Fruit fly (Drosophila melanogaster): ENCODE data around the gene Ing3.
A peak's percentile ranks its signal among the peaks of the same experiment; 100 is the strongest.

Ing3 gene

DNA sequence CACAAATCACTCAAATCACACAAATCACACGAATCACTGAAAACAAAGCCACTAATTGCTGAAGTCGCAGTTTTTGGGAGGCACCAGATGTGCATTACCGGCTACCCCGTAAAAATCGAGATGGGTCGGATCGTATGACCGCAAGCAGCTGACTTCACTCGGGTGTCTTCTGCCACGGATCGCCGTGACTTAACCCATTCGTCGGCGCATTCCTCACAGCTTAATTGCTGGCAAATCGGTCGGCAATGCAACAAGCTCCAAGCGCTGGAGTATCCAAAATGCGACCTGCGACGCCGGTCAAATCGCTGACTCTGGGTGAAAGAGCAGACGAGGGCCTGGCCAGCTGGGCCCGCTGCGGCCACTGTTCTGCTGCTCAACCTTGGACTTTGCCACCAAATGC is 29.9 kb upstream of the Ing3 start:
- TF ChIP-seq vri (GFP tag; optimal IDR thresholded peaks at IDR 0.05) = no peak
- TF ChIP-seq CG9139 (GFP tag; optimal IDR thresholded peaks at IDR 0.05) = no peak
- no peak for TF ChIP-seq salr (GFP tag; optimal IDR thresholded peaks at IDR 0.05)
- TF ChIP-seq Sox102F (GFP tag; optimal IDR thresholded peaks at IDR 0.05) = no peak
- TF ChIP-seq CG32006 (GFP tag; optimal IDR thresholded peaks at IDR 0.05) = no peak
- TF ChIP-seq Ets96B (tag; optimal IDR thresholded peaks at IDR 0.05) = no peak
- no peak for TF ChIP-seq CG6276 (GFP tag; optimal IDR thresholded peaks at IDR 0.05)
- no peak for TF ChIP-seq Blimp-1 (GFP tag; optimal IDR thresholded peaks at IDR 0.05)
- TF ChIP-seq CG15336 (GFP tag; IDR thresholded peaks at IDR 0.05) = no peak
- TF ChIP-seq pdm3 (GFP tag; optimal IDR thresholded peaks at IDR 0.05) = no peak
- no peak for TF ChIP-seq esn (GFP tag; optimal IDR thresholded peaks at IDR 0.05)
- TF ChIP-seq topi (GFP tag; optimal IDR thresholded peaks at IDR 0.05) = no peak
- TF ChIP-seq CG31627 (GFP tag; optimal IDR thresholded peaks at IDR 0.05) = no peak
- no peak for TF ChIP-seq achi (GFP tag; optimal IDR thresholded peaks at IDR 0.05)
- TF ChIP-seq Lpt (GFP tag; optimal IDR thresholded peaks at IDR 0.05) = no peak
- TF ChIP-seq CG6163 (GFP tag; IDR thresholded peaks at IDR 0.05) = no peak

dm6 chrX:18681410-18681809 is 28.5 kb upstream of the Ing3 start:
- TF ChIP-seq vri (GFP tag; optimal IDR thresholded peaks at IDR 0.05) = no peak
- no peak for TF ChIP-seq CG4318 (GFP tag; optimal IDR thresholded peaks at IDR 0.05)
- no peak for TF ChIP-seq CG9139 (GFP tag; optimal IDR thresholded peaks at IDR 0.05)
- peak; percentile 5 for TF ChIP-seq Eip78C (GFP tag)

DNA sequence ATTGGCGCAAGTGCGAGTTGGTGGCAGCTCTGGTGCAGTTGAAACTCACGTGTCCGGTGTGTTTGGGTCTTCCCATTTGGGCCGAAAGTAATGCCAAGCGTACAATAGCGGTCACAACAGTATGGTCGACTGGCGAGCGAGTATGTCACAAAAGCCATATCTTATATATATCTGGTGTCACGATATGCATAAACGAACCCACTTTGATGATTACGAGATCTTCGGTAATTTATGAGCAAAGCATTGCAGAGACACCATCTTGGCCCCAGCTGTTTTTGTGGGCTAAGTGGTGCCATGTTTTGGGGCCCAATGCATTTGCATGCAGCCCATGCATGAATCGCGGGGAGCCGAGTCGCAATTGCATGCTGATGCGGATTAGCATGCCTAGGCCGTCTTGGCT is 26.0 kb upstream of the Ing3 start:
- TF ChIP-seq acj6 (GFP tag; optimal IDR thresholded peaks at IDR 0.05) = peak; percentile 34
- peak; percentile 55 for TF ChIP-seq pdm3 (GFP tag; optimal IDR thresholded peaks at IDR 0.05)
- peak; percentile 19 for TF ChIP-seq Eip75B (GFP tag; optimal IDR thresholded peaks at IDR 0.05)
- TF ChIP-seq Hr39 (GFP tag; optimal IDR thresholded peaks at IDR 0.05) = no peak
- TF ChIP-seq CG6276 (GFP tag; optimal IDR thresholded peaks at IDR 0.05) = peak; percentile 31
- TF ChIP-seq Smox (GFP tag; optimal IDR thresholded peaks at IDR 0.05) = peak; percentile 10
- TF ChIP-seq eg (GFP tag; IDR thresholded peaks at IDR 0.05) = peak; percentile 80
- TF ChIP-seq CG34406 (GFP tag; optimal IDR thresholded peaks at IDR 0.05) = peak; percentile 15
- TF ChIP-seq CG8319 (GFP tag; optimal IDR thresholded peaks at IDR 0.05) = peak; percentile 2
- TF ChIP-seq Ets21C (GFP tag; optimal IDR thresholded peaks at IDR 0.05) = no peak
- peak; percentile 25 for TF ChIP-seq Sox14 (GFP tag; optimal IDR thresholded peaks at IDR 0.05)
- TF ChIP-seq cyc (GFP tag; optimal IDR thresholded peaks at IDR 0.05) = peak; percentile 21
- peak; percentile 9 for TF ChIP-seq CG31627 (GFP tag; optimal IDR thresholded peaks at IDR 0.05)
- peak; percentile 55 for TF ChIP-seq CG32006 (GFP tag; optimal IDR thresholded peaks at IDR 0.05)
- TF ChIP-seq dac (GFP tag; optimal IDR thresholded peaks at IDR 0.05) = peak; percentile 4
- no peak for TF ChIP-seq CG6808 (GFP tag; optimal IDR thresholded peaks at IDR 0.05)
- TF ChIP-seq Hr4 (GFP tag; optimal IDR thresholded peaks at IDR 0.05) = peak; percentile 51
- peak; percentile 37 for TF ChIP-seq CG6792 (GFP tag; optimal IDR thresholded peaks at IDR 0.05)
- peak; percentile 7 for TF ChIP-seq Sox102F (GFP tag; optimal IDR thresholded peaks at IDR 0.05)
- no peak for TF ChIP-seq Lpt (GFP tag; optimal IDR thresholded peaks at IDR 0.05)
- TF ChIP-seq net (GFP tag; optimal IDR thresholded peaks at IDR 0.05) = peak; percentile 31
- no peak for TF ChIP-seq spab (GFP tag; optimal IDR thresholded peaks at IDR 0.05)
- TF ChIP-seq CG8119 (GFP tag; IDR thresholded peaks at IDR 0.05) = peak; percentile 47; the same call in 1 of the 3 replicates
- peak; percentile 5 for TF ChIP-seq CG11902 (GFP tag; optimal IDR thresholded peaks at IDR 0.05)
- TF ChIP-seq CG3032 (tag; optimal IDR thresholded peaks at IDR 0.05) = no peak
- peak; percentile 32 for TF ChIP-seq CG4318 (GFP tag; optimal IDR thresholded peaks at IDR 0.05)
- peak in 1 of 2 experiments; percentile 15 for TF ChIP-seq ss (GFP tag; optimal IDR thresholded peaks at IDR 0.05)
- TF ChIP-seq achi (GFP tag; optimal IDR thresholded peaks at IDR 0.05) = peak; percentile 45
- TF ChIP-seq vri (GFP tag; optimal IDR thresholded peaks at IDR 0.05) = no peak
- peak; percentile 47 for TF ChIP-seq CG3919 (GFP tag; optimal IDR thresholded peaks at IDR 0.05)
- no peak for TF ChIP-seq Hr38 (GFP tag; optimal IDR thresholded peaks at IDR 0.05)
- TF ChIP-seq CG9139 (GFP tag; optimal IDR thresholded peaks at IDR 0.05) = no peak
- TF ChIP-seq esn (GFP tag; optimal IDR thresholded peaks at IDR 0.05) = peak; percentile 27
- peak; percentile 69 for TF ChIP-seq CG15336 (GFP tag; IDR thresholded peaks at IDR 0.05)
- TF ChIP-seq CG10669 (GFP tag; optimal IDR thresholded peaks at IDR 0.05) = no peak
- peak; percentile 48 for TF ChIP-seq svp (GFP tag)
- peak; percentile 29 for TF ChIP-seq CG10631 (GFP tag; optimal IDR thresholded peaks at IDR 0.05)
- TF ChIP-seq OdsH (GFP tag; optimal IDR thresholded peaks at IDR 0.05) = peak; percentile 36
- TF ChIP-seq CG6163 (GFP tag; IDR thresholded peaks at IDR 0.05) = peak; percentile 71
- TF ChIP-seq Eip78C (GFP tag) = peak; percentile 73
- TF ChIP-seq Blimp-1 (GFP tag; optimal IDR thresholded peaks at IDR 0.05) = no peak
- no peak for TF ChIP-seq CG8632 (GFP tag; optimal IDR thresholded peaks at IDR 0.05)
- TF ChIP-seq Met (GFP tag; optimal IDR thresholded peaks at IDR 0.05) = peak; percentile 18
